Worm (Caenorhabditis elegans) whole organism, L3 larva: ENCODE data around the gene rpa-1.

ENCODE experiments used
- R02D3.7 ChIP-seq: fragments of 150-350 bp; optimal IDR thresholded peaks from 2 replicates; lab custom pipeline; 2014; ENCODE audit warnings: missing biosample characterization, missing genetic modification characterization
- aly-2 ChIP-seq: fragments of 150-350 bp; optimal IDR thresholded peaks from 2 replicates; lab custom pipeline; 2014; ENCODE audit warnings: missing biosample characterization, missing genetic modification characterization
- ceh-16 ChIP-seq: sonication (generic microtip); optimal IDR thresholded peaks from 2 replicates; lab custom pipeline; 2017; ENCODE audit warnings: missing biosample characterization, missing genetic modification characterization
- ceh-82 ChIP-seq: fragments of 150-350 bp; optimal IDR thresholded peaks from 2 replicates; lab custom pipeline; 2014; ENCODE audit warnings: missing biosample characterization, missing genetic modification characterization
- egl-27 ChIP-seq: sonication (generic microtip); optimal IDR thresholded peaks from 4 replicates; lab custom pipeline; 2017; ENCODE audit warnings: missing biosample characterization, missing genetic modification reagents, missing genetic modification characterization
- fkh-10 ChIP-seq: sonication (generic microtip); optimal IDR thresholded peaks from 2 replicates; lab custom pipeline; 2017; ENCODE audit warnings: missing biosample characterization, missing genetic modification reagents, missing genetic modification characterization
- fos-1 ChIP-seq: fragments of 150-350 bp; optimal IDR thresholded peaks from 2 replicates; lab custom pipeline; 2014; ENCODE audit warnings: missing biosample characterization, missing genetic modification characterization
- lin-15B ChIP-seq: fragments of 150-350 bp; optimal IDR thresholded peaks from 2 replicates; lab custom pipeline; 2014; ENCODE audit warnings: missing biosample characterization, missing genetic modification characterization
- nhr-76 ChIP-seq: fragments of 150-350 bp; sonication (generic microtip); optimal IDR thresholded peaks from 5 replicates; lab custom pipeline; 2014; ENCODE audit warnings: missing biosample characterization, missing genetic modification characterization
- nhr-77 ChIP-seq: fragments of 150-350 bp; optimal IDR thresholded peaks from 2 replicates; lab custom pipeline; 2014; ENCODE audit warnings: missing biosample characterization, missing genetic modification characterization
- skn-1 ChIP-seq: fragments of 150-350 bp; optimal IDR thresholded peaks from 2 replicates; lab custom pipeline; 2014; ENCODE audit warnings: missing biosample characterization, missing genetic modification characterization
- ztf-11 ChIP-seq: fragments of 150-350 bp; optimal IDR thresholded peaks from 2 replicates; lab custom pipeline; 2014; ENCODE audit warnings: missing biosample characterization, missing genetic modification characterization
- ztf-4 ChIP-seq: fragments of 150-350 bp; optimal IDR thresholded peaks from 2 replicates; lab custom pipeline; 2014; ENCODE audit warnings: missing biosample characterization, missing genetic modification characterization

- TF ChIP-seq fos-1 (tag; lab: Kevin White, UChicago) (no peak), ceh-82 (tag; lab: Kevin White, UChicago) (no peak), R02D3.7 (no peak), egl-27 (no peak), nhr-76 (tag; lab: Kevin White, UChicago) (no peak), nhr-77 (no peak), aly-2 (tag; lab: Kevin White, UChicago) (no peak), ztf-11 (tag; lab: Kevin White, UChicago) (no peak), lin-15B (no peak), ztf-4 (tag; lab: Kevin White, UChicago) (no peak), skn-1 (tag; lab: Kevin White, UChicago) (no peak), ceh-16 (tag; lab: Kevin White, UChicago) (no peak), fkh-10 (GFP tag; lab: Kevin White, UChicago) (no peak)
Measured at ce11 chrII:7639036-7639435, 25.3 kb upstream of the rpa-1 start.
